Fruit fly (Drosophila melanogaster) S2 (cell line): ENCODE data around the gene pix.

Source experiments
- CG8478 ChIP-seq: fragments of >200 bp; optimal IDR thresholded peaks from 2 replicates; lab custom pipeline; 2018
- CTCF ChIP-seq, 2 experiments: fragments of >200 bp; optimal IDR thresholded peaks; 2 replicates each; lab custom pipeline; 2018

DNA sequence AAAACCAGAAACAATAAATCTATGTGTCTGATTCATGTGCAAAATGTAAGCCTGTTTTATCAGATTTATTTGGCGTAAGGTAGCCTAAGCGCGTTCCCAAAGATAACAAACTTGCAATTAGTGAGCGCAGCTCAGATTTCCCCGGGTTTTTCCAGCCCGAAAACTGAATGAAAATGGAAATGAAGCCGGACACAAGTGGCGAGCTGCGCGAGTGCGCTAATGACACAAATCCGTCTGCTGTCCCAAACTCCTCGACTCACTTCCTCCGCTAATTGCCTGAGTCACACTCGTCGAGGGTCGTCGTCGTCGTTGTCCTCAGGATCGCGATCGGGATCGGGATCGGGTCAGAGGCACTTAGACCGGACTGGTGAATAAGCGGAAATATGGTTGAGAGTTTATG lies 28.0 kb upstream of the pix start:
- no peak for TF ChIP-seq CG8478
- TF ChIP-seq CTCF (optimal IDR thresholded peaks at IDR 0.05; lab: Kevin White, UChicago): no peak
